Fruit fly (Drosophila melanogaster): ENCODE data around the gene fd3F.

The fd3F gene

dm6 chrX:3779686-3780407, 22.3 kb upstream of the fd3F start (continued):
- peak; percentile 43 for TF ChIP-seq phol (tag; optimal IDR thresholded peaks at IDR 0.05)
- no peak for TF ChIP-seq btn (GFP tag; optimal IDR thresholded peaks at IDR 0.05)
- peak; percentile 93 for TF ChIP-seq crol (GFP tag; IDR thresholded peaks at IDR 0.05)
- TF ChIP-seq MBD-R2 (GFP tag; IDR thresholded peaks at IDR 0.05), result 0 out of 2 replicates have a peak, but pooled peaks have one; percentile 28
- peak; percentile 20 for TF ChIP-seq CG15479 (GFP tag; optimal IDR thresholded peaks at IDR 0.05)
- TF ChIP-seq CG5180 (GFP tag; optimal IDR thresholded peaks at IDR 0.05), result peak; percentile 89
- TF ChIP-seq lab (GFP tag; optimal IDR thresholded peaks at IDR 0.05), result peak; percentile 53
- TF ChIP-seq tin (GFP tag; optimal IDR thresholded peaks at IDR 0.05), result peak; percentile 18
- peak; percentile 13 for TF ChIP-seq lilli (GFP tag; optimal IDR thresholded peaks at IDR 0.05)
- TF ChIP-seq gce (GFP tag; IDR thresholded peaks at IDR 0.05), result peak; percentile 27; the same call in 1 of the 3 replicates
- no peak for TF ChIP-seq CG13894 (tag; optimal IDR thresholded peaks at IDR 0.05)
- TF ChIP-seq Fer1 (GFP tag; optimal IDR thresholded peaks at IDR 0.05), result peak; percentile 23
- peak; percentile 13 for TF ChIP-seq CG33213 (GFP tag; optimal IDR thresholded peaks at IDR 0.05)
- TF ChIP-seq CG13775 (GFP tag; optimal IDR thresholded peaks at IDR 0.05), result no peak
- peak; percentile 17 for TF ChIP-seq ftz-f1 (GFP tag; optimal IDR thresholded peaks at IDR 0.05)
- peak; percentile 41 for TF ChIP-seq CG3163 (GFP tag; optimal IDR thresholded peaks at IDR 0.05)
- peak; percentile 94 for TF ChIP-seq Trl (optimal IDR thresholded peaks at IDR 0.05)
- peak; percentile 46 for TF ChIP-seq Trl (GFP tag; optimal IDR thresholded peaks at IDR 0.05)
- no peak for TF ChIP-seq CG17361 (GFP tag; IDR thresholded peaks at IDR 0.05)
- peak; percentile 1 for TF ChIP-seq kni (GFP tag; optimal IDR thresholded peaks at IDR 0.05)
- peak in 1 of 2 experiments; percentile 24 for TF ChIP-seq dpn (GFP tag; optimal IDR thresholded peaks at IDR 0.05)
- TF ChIP-seq jumu (GFP tag; optimal IDR thresholded peaks at IDR 0.05), result no peak
- peak; percentile 53; the same call in 1 of the 3 replicates for TF ChIP-seq otp (GFP tag; IDR thresholded peaks at IDR 0.05)
- peak; percentile 23 for TF ChIP-seq dm (GFP tag; optimal IDR thresholded peaks at IDR 0.05)
- peak; percentile 18 for TF ChIP-seq chn (GFP tag; optimal IDR thresholded peaks at IDR 0.05)
- TF ChIP-seq caup (GFP tag; optimal IDR thresholded peaks at IDR 0.05; ENCODE audit: severe bottlenecking), result peak; percentile 8
- peak; percentile 91 for TF ChIP-seq Adf1 (GFP tag; IDR thresholded peaks at IDR 0.05)
- TF ChIP-seq da (GFP tag; optimal IDR thresholded peaks at IDR 0.05), result peak; percentile 68
- peak; percentile 29; the same call in 1 of the 3 replicates for TF ChIP-seq row (GFP tag; IDR thresholded peaks at IDR 0.05)
- TF ChIP-seq ro (GFP tag; IDR thresholded peaks at IDR 0.05), result no peak
- peak; percentile 27 for TF ChIP-seq Dek (tag; optimal IDR thresholded peaks at IDR 0.05)
- peak; percentile 3 for TF ChIP-seq CG17829 (tag; optimal IDR thresholded peaks at IDR 0.05)
- TF ChIP-seq CG1603 (tag; optimal IDR thresholded peaks at IDR 0.05), result no peak
- no peak for TF ChIP-seq ssp (GFP tag; IDR thresholded peaks at IDR 0.05)
- 0 out of 2 replicates have a peak, but pooled peaks have one; percentile 6 for TF ChIP-seq chm (GFP tag; IDR thresholded peaks at IDR 0.05)
- no peak for TF ChIP-seq Mes4 (GFP tag; optimal IDR thresholded peaks at IDR 0.05)
- peak; percentile 32 for TF ChIP-seq Nf-YC (tag; optimal IDR thresholded peaks at IDR 0.05)
- TF ChIP-seq H2.0 (GFP tag; IDR thresholded peaks at IDR 0.05), result no peak
- TF ChIP-seq CG3838 (GFP tag; optimal IDR thresholded peaks at IDR 0.05), result no peak
- peak; percentile 79 for TF ChIP-seq sens (GFP tag)
- peak; percentile 54; the same call in 1 of the 3 replicates for TF ChIP-seq CG34422 (GFP tag; IDR thresholded peaks at IDR 0.05)
- peak; percentile 1 for TF ChIP-seq CG31365 (tag; optimal IDR thresholded peaks at IDR 0.05)
- 0 out of 2 replicates have a peak, but pooled peaks have one; percentile 9 for TF ChIP-seq CG31224 (GFP tag; IDR thresholded peaks at IDR 0.05)
- TF ChIP-seq Bteb2 (GFP tag; optimal IDR thresholded peaks at IDR 0.05), result no peak
- peak; percentile 51; the same call in 2 of the 3 replicates for TF ChIP-seq zen2 (GFP tag; IDR thresholded peaks at IDR 0.05; ENCODE audit: partially characterized antibody)
- TF ChIP-seq chinmo (GFP tag; IDR thresholded peaks at IDR 0.05; ENCODE audit: partially characterized antibody), result peak; percentile 92; the same call in 3 of the 4 replicates
- no peak for TF ChIP-seq CG15601 (tag; optimal IDR thresholded peaks at IDR 0.05)
- peak; percentile 26 for TF ChIP-seq pb (GFP tag; optimal IDR thresholded peaks at IDR 0.05)
- TF ChIP-seq CG17385 (GFP tag; optimal IDR thresholded peaks at IDR 0.05), result peak; percentile 96
- no peak for TF ChIP-seq vfl (GFP tag; optimal IDR thresholded peaks at IDR 0.05)

Measured in whole organism, embryonic.